Fruit fly (Drosophila melanogaster) whole organism: ENCODE measurements around the gene spdi.
A peak's percentile ranks its signal among the peaks of the same experiment; 100 is the strongest.
"Not testable (repeated sequence)": the region's sequence is repeated elsewhere in the genome, so short reads cannot be mapped to it uniquely, and the experiment has no call there.

ENCODE experiments used
- CG8478 ChIP-seq: fragments of >200 bp; optimal IDR thresholded peaks from 2 replicates; lab custom pipeline; 2018; ENCODE audit warnings: inconsistent platforms
- Dll ChIP-seq: fragments of >200 bp; optimal IDR thresholded peaks from 2 replicates; lab custom pipeline; 2017
- EcR ChIP-seq, 2 experiments: fragments of >200 bp; optimal IDR thresholded peaks; 2 replicates each; lab custom pipeline; 2017; ENCODE audit warnings: missing biosample characterization in 2 of 2, missing genetic modification characterization in 2 of 2, missing genetic modification reagents in 2 of 2
- pan ChIP-seq: fragments of >200 bp; optimal IDR thresholded peaks from 2 replicates; lab custom pipeline; 2017
- psq ChIP-seq: fragments of >200 bp; optimal IDR thresholded peaks from 2 replicates; lab custom pipeline; 2017
- usp ChIP-seq: fragments of >200 bp; optimal IDR thresholded peaks from 2 replicates; lab custom pipeline; 2017; ENCODE audit warnings: missing biosample characterization, missing genetic modification characterization, mixed read lengths

The spdi gene

dm6 chrX:620102-620430 lies at the start of gene spdi:
TSS of gene spdi (minus strand) at chrX:620195.
- TF ChIP-seq EcR (GFP tag; optimal IDR thresholded peaks at IDR 0.05; lab: Kevin White, UChicago) (no peak), psq (lab: Kevin White, UChicago) (no peak), pan (lab: Kevin White, UChicago) (no peak), usp (GFP tag; lab: Kevin White, UChicago) (no peak), Dll (no peak), CG8478 (lab: Kevin White, UChicago) (no peak)

- TF ChIP-seq Dll = no peak
- no peak for TF ChIP-seq usp (GFP tag; lab: Kevin White, UChicago)
- no peak for TF ChIP-seq EcR (GFP tag; optimal IDR thresholded peaks at IDR 0.05; lab: Kevin White, UChicago)
- no peak for TF ChIP-seq psq (lab: Kevin White, UChicago)
- no peak for TF ChIP-seq pan (lab: Kevin White, UChicago)
- no peak for TF ChIP-seq CG8478 (lab: Kevin White, UChicago)
Measured at dm6 chrX:658021-658420, 38.0 kb upstream of the spdi start.

DNA sequence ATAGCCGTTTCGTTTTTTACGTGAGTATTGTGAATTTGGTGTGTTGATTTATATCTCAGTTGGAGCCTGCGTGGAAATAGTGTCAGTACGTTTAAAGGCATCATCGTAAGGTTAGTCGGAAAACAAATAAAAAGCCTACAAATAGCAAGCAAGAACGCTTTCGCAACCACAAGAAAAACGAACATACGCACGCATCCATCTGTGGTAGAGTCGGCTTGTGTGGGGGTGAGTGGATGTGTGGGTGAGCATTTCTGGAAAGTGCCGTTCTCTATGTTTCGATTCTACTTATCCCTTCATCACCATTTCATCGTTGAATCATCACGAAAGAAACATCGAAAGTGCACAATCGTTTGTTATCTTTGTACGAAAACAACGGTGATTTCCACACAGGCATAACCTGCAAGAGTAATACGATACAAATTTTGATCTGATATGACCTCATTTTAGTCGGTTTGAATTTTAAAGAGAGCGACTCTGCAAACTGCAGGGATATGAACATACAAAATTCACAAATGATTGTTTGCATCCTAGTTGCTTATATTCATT lies 36.5 kb upstream of the spdi start:
- TF ChIP-seq Dll (no peak), pan (lab: Kevin White, UChicago) (no peak), CG8478 (lab: Kevin White, UChicago) (no peak), usp (GFP tag; lab: Kevin White, UChicago) (no peak), EcR (GFP tag; optimal IDR thresholded peaks at IDR 0.05; lab: Kevin White, UChicago) (no peak)

DNA sequence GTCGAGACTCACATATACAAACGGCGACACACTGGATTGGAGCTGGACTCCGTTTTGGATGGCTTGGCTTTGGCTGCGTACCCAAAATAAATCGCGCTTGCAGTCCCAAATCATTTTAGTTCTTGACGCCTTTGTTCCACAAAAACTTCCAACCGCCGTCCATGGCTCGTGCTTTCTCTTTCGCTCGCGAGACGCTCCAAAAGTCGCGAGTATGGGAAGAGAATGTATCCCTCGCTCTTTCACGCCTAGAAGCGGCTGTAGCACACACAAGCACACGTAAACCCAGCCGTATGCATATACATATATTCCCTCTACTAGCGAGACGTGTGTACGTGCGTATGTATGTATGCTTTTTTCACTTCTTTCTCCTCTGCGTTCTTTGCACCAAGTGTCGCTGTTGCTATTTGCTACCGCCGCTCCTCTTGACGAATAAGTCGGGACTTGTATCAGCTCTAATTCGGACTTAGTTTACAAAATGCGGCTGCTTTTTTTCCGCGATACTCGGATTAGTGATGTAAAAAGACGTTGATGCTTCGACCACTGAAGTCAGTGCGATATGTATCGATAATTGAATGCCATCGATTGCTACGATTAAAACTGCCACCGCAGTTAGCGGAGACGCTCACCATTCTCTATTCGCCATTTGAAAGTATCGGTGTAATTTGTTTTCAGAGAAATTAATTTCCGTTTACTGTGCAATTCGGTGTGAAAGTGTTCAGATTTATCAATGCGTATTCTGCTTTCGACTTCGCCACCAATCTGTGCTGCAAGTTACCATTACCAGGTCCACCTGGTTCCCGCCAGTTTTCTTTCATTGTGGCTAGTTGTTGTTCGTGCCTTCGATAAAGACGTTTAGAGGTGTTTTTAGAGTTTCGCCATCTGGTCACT lies 35.7 kb upstream of the spdi start, which contains the start of the genes Hmt4-20 and SkpA:
Hmt4-20 (minus strand) TSS at position 542 of the 888 bp plus-strand sequence.
SkpA (plus strand) TSS at position 623 of the 888 bp plus-strand sequence.
- peak; percentile 44 for TF ChIP-seq CG8478 (lab: Kevin White, UChicago)
- TF ChIP-seq usp (GFP tag; lab: Kevin White, UChicago) = no peak

dm6 chrX:654949-655348 lies 35.0 kb upstream of the spdi start:
- TF ChIP-seq Dll (no peak), usp (GFP tag; lab: Kevin White, UChicago) (no peak), pan (lab: Kevin White, UChicago) (no peak), CG8478 (lab: Kevin White, UChicago) (no peak), psq (lab: Kevin White, UChicago) (no peak), EcR (GFP tag; optimal IDR thresholded peaks at IDR 0.05; lab: Kevin White, UChicago) (no peak)

DNA sequence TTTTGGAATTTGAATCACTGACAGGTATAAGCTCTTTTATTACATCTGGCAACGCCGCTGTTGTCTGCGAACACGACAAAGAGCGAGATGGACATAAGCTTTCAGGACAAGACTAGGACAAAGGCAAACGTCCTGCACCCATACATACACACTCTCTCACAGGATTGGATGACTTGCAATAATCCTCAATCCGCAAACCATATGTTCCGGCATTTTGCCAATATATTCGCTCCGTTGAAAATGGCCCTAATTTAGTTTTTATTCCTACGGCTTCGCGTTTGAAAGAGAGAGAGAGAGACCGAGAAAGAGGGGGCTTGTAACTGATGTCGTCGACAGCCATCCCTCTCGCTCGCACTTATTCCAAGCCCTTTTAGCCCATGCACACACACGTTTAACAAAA lies 34.2 kb upstream of the spdi start:
- TF ChIP-seq Dll = no peak
- TF ChIP-seq CG8478 (lab: Kevin White, UChicago) = peak; percentile 46
- TF ChIP-seq usp (GFP tag; lab: Kevin White, UChicago) = no peak
- TF ChIP-seq psq (lab: Kevin White, UChicago) = no peak
- no peak for TF ChIP-seq EcR (GFP tag; optimal IDR thresholded peaks at IDR 0.05; lab: Kevin White, UChicago)

DNA sequence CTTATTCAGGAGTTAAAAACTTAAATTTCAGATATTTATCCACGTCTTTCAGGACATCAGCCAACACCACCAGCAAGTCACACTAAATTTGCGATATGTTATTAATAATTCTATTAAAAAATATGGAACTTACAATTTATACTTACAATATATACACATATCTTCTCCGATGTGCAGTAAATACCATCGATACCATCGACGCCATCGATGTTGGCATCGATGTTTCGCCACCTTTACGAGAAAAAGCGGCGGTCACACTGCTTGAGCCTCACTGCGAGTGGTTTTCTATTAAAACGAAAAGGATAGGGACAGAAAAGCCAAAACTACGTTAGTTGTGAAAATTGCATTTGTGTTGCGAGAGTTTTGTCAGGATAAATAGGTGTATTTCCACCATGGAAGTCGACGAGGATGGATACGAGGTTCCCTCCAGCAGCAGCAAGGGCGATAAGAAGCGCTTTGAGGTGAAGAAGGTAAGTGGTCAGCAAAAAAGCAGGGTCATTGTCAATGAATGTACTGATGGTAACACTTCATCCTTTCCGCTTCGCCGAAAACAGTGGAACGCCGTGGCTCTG lies 27.1 kb upstream of the spdi start, which contains the start of gene Roc1a:
Roc1a (plus strand) TSS at position 249 of the 572 bp plus-strand sequence.
- TF ChIP-seq EcR (GFP tag; optimal IDR thresholded peaks at IDR 0.05; lab: Kevin White, UChicago) (no peak), CG8478 (lab: Kevin White, UChicago) (no peak), usp (GFP tag; lab: Kevin White, UChicago) (no peak), Dll (no peak), psq (lab: Kevin White, UChicago) (no peak), pan (lab: Kevin White, UChicago) (no peak)

DNA sequence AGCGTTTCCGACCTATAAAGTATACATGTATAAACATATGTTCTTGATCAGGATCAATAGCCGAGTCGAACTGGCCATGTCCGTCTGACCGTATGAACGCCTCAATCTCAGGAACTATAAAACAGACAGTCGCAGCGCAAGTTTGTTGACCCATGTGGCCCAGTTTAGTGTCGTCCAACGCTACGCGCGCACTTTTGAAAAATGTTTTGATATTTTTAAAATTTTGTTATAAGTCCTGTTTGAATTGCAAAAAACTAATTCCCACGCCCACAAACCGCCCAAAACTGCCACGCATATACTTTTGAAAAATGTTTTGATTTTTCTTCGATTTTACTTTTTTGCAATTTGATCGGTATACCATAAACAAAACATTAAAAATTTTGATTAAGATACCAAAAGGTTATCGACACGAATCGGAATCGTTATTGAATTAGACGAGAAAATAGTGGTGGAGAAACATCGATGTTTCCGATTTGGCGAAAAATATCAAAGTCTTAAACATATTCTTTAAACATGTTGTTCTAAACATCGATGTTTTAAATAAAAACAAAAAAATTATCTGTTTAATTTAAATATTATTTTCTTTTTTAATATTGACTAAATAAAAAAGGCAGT lies 26.5 kb upstream of the spdi start:
- no peak for TF ChIP-seq Dll
- TF ChIP-seq EcR (GFP tag; optimal IDR thresholded peaks at IDR 0.05; lab: Kevin White, UChicago) = no peak

DNA sequence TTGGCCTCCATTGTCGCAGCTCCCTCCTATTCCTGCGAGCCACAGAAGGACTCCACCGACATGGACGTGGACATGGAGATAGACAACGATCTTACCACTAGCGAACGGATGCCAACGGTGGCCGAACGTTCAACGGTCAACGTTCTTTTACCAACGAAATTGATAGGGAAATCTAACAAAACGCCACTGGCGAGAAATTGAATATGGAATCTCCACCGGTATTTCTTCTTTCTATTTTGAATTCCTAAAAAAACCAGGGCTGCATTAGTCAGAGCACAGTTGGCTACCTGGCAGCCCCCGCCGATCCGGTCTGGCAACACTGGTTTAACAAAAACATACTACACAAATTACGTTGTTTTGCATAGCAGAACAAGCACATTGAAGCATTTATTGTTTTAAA lies 24.5 kb upstream of the spdi start, which contains the start of gene CG13367:
CG13367 (plus strand) TSS at position 301 of the 400 bp plus-strand sequence.
- not testable (repeated sequence) for TF ChIP-seq pan (lab: Kevin White, UChicago); Dll; CG8478 (lab: Kevin White, UChicago)

DNA sequence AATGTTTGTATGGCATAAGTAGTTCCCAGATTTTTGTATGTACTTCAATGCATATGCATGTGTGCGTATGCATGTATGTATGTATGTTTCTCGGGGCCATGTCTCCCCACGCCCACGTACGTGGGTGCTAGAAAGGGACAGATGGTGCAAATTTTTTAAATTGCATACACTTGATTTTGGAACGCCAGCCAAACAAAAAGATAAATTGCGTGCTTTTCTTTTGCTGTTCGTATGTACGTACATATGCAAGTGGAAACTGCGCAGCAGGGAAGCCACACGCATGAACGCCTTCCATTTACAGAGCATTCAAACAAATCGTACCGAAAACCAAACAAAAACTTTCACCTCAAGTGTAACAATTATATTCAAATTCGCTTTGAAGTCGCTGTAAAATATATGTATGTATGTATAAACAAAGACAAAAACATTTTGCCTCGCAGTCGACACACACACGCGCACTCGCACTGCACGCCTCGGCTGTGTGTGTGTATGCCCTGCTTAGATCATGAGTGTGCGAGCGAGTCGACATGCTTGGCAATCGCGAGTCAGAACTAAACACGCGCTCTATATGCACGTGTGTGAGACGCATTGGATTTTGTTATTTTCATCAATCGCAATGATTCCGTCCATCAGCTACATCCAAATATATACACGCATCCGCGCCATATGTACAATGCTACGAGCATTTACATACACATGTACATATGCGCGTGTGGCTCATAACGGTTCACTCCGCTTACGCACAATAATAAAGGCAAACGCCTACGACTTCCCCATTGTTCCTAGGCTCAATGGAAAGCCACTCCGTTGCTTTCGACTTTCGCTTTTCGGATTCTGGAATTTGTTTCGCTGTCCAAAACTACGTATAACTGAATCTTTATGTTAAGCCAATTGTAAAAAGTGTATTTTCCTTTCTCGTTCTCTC lies 16.9 kb upstream of the spdi start:
- TF ChIP-seq Dll = no peak
- peak; percentile 29 for TF ChIP-seq CG8478 (lab: Kevin White, UChicago)

DNA sequence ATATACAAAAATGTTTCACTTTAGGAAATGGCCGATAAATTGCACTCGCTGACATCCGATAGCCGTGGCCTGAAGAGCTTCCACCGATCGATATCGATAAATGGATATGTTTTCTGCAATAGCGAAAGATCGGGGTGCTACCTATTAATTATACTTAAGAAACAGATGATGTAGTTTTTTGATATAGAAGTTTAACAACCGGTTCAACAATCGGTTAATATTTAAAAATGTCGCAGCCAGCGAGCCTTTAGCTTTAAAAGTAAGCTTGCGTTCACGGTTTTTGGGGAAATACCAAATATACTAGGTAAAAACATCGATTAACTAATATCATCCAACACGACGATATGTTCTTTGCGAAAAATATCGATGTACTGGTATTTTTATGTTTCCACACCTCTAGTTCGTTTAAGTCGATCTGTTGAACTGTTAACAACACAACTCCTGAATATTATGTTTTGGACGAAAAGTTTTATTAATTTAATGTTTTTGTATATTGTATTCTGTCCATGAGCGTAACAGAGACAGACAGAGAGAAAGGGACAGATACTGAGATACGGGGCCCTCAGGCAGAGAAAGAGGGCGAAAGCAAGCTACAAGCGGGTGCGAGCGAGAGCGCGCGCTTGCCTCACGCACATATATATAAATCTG lies 15.6 kb upstream of the spdi start, which contains the start of gene Dredd:
Dredd (minus strand) TSS at position 51 of the 648 bp plus-strand sequence.
- TF ChIP-seq usp (GFP tag; lab: Kevin White, UChicago) = no peak
- no peak for TF ChIP-seq CG8478 (lab: Kevin White, UChicago)
- TF ChIP-seq EcR (GFP tag; optimal IDR thresholded peaks at IDR 0.05; lab: Kevin White, UChicago) = no peak
- TF ChIP-seq Dll = no peak
- no peak for TF ChIP-seq pan (lab: Kevin White, UChicago)
- no peak for TF ChIP-seq psq (lab: Kevin White, UChicago)
